Worm (Caenorhabditis elegans) whole organism, L4 larva: ENCODE data around the gene ubc-21.

Source experiments
- D1046.2 ChIP-seq: fragments of 200-800 bp; sonication (Bioruptor generic); IDR thresholded peaks from 2 replicates; pipeline ENCODE4 v1.3.6; 2022; ENCODE audit warnings: missing genetic modification characterization, missing compliant biosample characterization
- F37D6.2 ChIP-seq: sonication (generic microtip); optimal IDR thresholded peaks from 2 replicates; lab custom pipeline; 2016; ENCODE audit warnings: mild to moderate bottlenecking, missing genetic modification characterization, missing compliant biosample characterization
- F44E2.7 ChIP-seq: fragments of 200-800 bp; sonication (Bioruptor generic); IDR thresholded peaks from 2 replicates; pipeline ENCODE4 v2.1.2; 2022; ENCODE audit warnings: missing genetic modification characterization, missing compliant biosample characterization
- T20F7.1 ChIP-seq: fragments of 200-800 bp; sonication (Bioruptor generic); optimal IDR thresholded peaks from 2 replicates; lab custom pipeline; 2018; ENCODE audit warnings: mild to moderate bottlenecking, missing genetic modification characterization, missing compliant biosample characterization
- T26A8.4 ChIP-seq: fragments of 200-800 bp; sonication (Bioruptor generic); IDR thresholded peaks from 2 replicates; pipeline ENCODE4 v1.3.6; 2022; ENCODE audit warnings: missing genetic modification characterization, missing compliant biosample characterization
- Y48G9A.11 ChIP-seq: fragments of 200-800 bp; sonication (Bioruptor generic); IDR thresholded peaks from 2 replicates; pipeline ENCODE4 v1.3.6; 2022; ENCODE audit warnings: missing genetic modification reagents, missing genetic modification characterization, missing compliant biosample characterization
- Y5F2A.4 ChIP-seq: fragments of 200-800 bp; sonication (Bioruptor generic); optimal IDR thresholded peaks from 2 replicates; lab custom pipeline; 2018; ENCODE audit warnings: mild to moderate bottlenecking, missing genetic modification characterization, missing compliant biosample characterization
- Y75B8A.6 ChIP-seq: fragments of 200-800 bp; sonication (Bioruptor generic); IDR thresholded peaks from 2 replicates; pipeline ENCODE4 v1.3.6; 2022; ENCODE audit warnings: missing genetic modification reagents, missing genetic modification characterization, missing compliant biosample characterization
- ZK337.2 ChIP-seq: fragments of 200-800 bp; sonication (Bioruptor generic); IDR thresholded peaks from 2 replicates; pipeline ENCODE4 v1.3.6; 2022; ENCODE audit warnings: missing genetic modification reagents, missing genetic modification characterization, missing compliant biosample characterization
- ZK546.5 ChIP-seq, 2 experiments: sonication (generic microtip); optimal IDR thresholded peaks; 2 replicates each; lab custom pipeline; 2017; ENCODE audit warnings: missing biosample characterization in 2 of 2, missing genetic modification characterization in 2 of 2
- aly-2 ChIP-seq: sonication (generic microtip); optimal IDR thresholded peaks from 2 replicates; lab custom pipeline; 2018; ENCODE audit warnings: missing biosample characterization, missing genetic modification characterization
- arid-1 ChIP-seq: fragments of 200-800 bp; sonication (Bioruptor generic); conservative IDR thresholded peaks from 2 replicates; pipeline ENCODE4 v1.3.6; 2022; ENCODE audit warnings: missing genetic modification reagents, missing genetic modification characterization, missing compliant biosample characterization
- attf-4 ChIP-seq: sonication (generic microtip); optimal IDR thresholded peaks from 3 replicates; lab custom pipeline; 2017; ENCODE audit warnings: missing biosample characterization, missing genetic modification characterization
- ceh-20 ChIP-seq: fragments of 200-800 bp; sonication (Bioruptor generic); IDR thresholded peaks from 2 replicates; pipeline ENCODE4 v1.3.6; 2022; ENCODE audit warnings: missing genetic modification reagents, missing genetic modification characterization, missing compliant biosample characterization
- ceh-32 ChIP-seq: sonication (generic microtip); optimal IDR thresholded peaks from 2 replicates; lab custom pipeline; 2016; ENCODE audit warnings: mild to moderate bottlenecking, missing genetic modification characterization, missing compliant biosample characterization; ENCODE audit not compliant: poor library complexity
- ceh-44 ChIP-seq: fragments of 200-800 bp; sonication (Bioruptor generic); IDR thresholded peaks from 2 replicates; pipeline ENCODE4 v1.3.6; 2022; ENCODE audit warnings: missing genetic modification reagents, missing genetic modification characterization, missing compliant biosample characterization
- ceh-82 ChIP-seq: sonication (generic microtip); optimal IDR thresholded peaks from 2 replicates; lab custom pipeline; 2017; ENCODE audit warnings: missing biosample characterization, missing genetic modification characterization
- ces-1 ChIP-seq: fragments of 150-350 bp; sonication (generic microtip); optimal IDR thresholded peaks from 4 replicates; lab custom pipeline; 2014; ENCODE audit warnings: missing biosample characterization, missing genetic modification reagents, missing genetic modification characterization
- ctbp-1 ChIP-seq: fragments of 200-800 bp; sonication (Bioruptor generic); IDR thresholded peaks from 2 replicates; pipeline ENCODE4 v1.3.6; 2022; ENCODE audit warnings: missing genetic modification reagents, missing genetic modification characterization, missing compliant biosample characterization
- daf-16 ChIP-seq, 3 experiments: sonication (generic microtip); optimal IDR thresholded peaks; 2 replicates each; lab custom pipeline; 2016 to 2017; ENCODE audit warnings: missing genetic modification characterization in 3 of 3, missing genetic modification reagents in 3 of 3, mild to moderate bottlenecking in 2 of 3, missing compliant biosample characterization in 2 of 3, missing biosample characterization in 1 of 3, moderate library complexity in 1 of 3
- daf-8 ChIP-seq: fragments of 200-800 bp; sonication (Bioruptor generic); IDR thresholded peaks from 2 replicates; pipeline ENCODE4 v1.3.6; 2022; ENCODE audit warnings: missing genetic modification characterization, missing compliant biosample characterization
- dmd-6 ChIP-seq: fragments of 200-800 bp; sonication (Bioruptor generic); IDR thresholded peaks from 2 replicates; pipeline ENCODE4 v1.3.6; 2022; ENCODE audit warnings: missing genetic modification reagents, missing genetic modification characterization, missing compliant biosample characterization
- dmd-8 ChIP-seq: fragments of 200-800 bp; sonication (Bioruptor generic); IDR thresholded peaks from 2 replicates; pipeline ENCODE4 v1.3.6; 2022; ENCODE audit warnings: missing genetic modification characterization, missing compliant biosample characterization
- dpl-1 ChIP-seq: fragments of 150-350 bp; optimal IDR thresholded peaks from 2 replicates; lab custom pipeline; 2014; ENCODE audit warnings: missing biosample characterization, missing genetic modification reagents, missing genetic modification characterization
- duxl-1 ChIP-seq: sonication (generic microtip); optimal IDR thresholded peaks from 2 replicates; lab custom pipeline; 2016; ENCODE audit warnings: mild to moderate bottlenecking, missing genetic modification characterization, moderate library complexity, missing compliant biosample characterization; ENCODE audit not compliant: poor library complexity
- egl-43 ChIP-seq: fragments of 200-800 bp; sonication (Bioruptor generic); IDR thresholded peaks from 2 replicates; pipeline ENCODE4 v1.3.6; 2022; ENCODE audit warnings: missing genetic modification reagents, missing genetic modification characterization, missing compliant biosample characterization
- jun-1 ChIP-seq: fragments of 150-350 bp; optimal IDR thresholded peaks from 2 replicates; lab custom pipeline; 2014; ENCODE audit warnings: missing biosample characterization, missing genetic modification reagents, missing genetic modification characterization
- lin-39 ChIP-seq: fragments of 150-350 bp; optimal IDR thresholded peaks from 2 replicates; lab custom pipeline; 2014; ENCODE audit warnings: missing biosample characterization, missing genetic modification reagents, missing genetic modification characterization
- lsy-2 ChIP-seq, 2 experiments: fragments of 150-350 bp in 1 of 2; sonication (generic microtip) in 1 of 2; optimal IDR thresholded peaks; 2 replicates each; lab custom pipeline; 2014 to 2017; ENCODE audit warnings: missing biosample characterization in 2 of 2, missing genetic modification characterization in 2 of 2
- mes-2 ChIP-seq: sonication (generic microtip); optimal IDR thresholded peaks from 2 replicates; lab custom pipeline; 2016; ENCODE audit warnings: missing genotype, mild to moderate bottlenecking, missing genetic modification characterization, missing compliant biosample characterization; ENCODE audit not compliant: poor library complexity, severe bottlenecking
- mxl-2 ChIP-seq: fragments of 200-800 bp; sonication (Bioruptor generic); conservative IDR thresholded peaks from 2 replicates; pipeline ENCODE4 v1.3.6; 2022; ENCODE audit warnings: missing genetic modification reagents, missing genetic modification characterization, missing compliant biosample characterization
- mxl-3 ChIP-seq: fragments of 200-800 bp; sonication (Bioruptor generic); optimal IDR thresholded peaks from 2 replicates; lab custom pipeline; 2018; ENCODE audit warnings: mild to moderate bottlenecking, missing genetic modification characterization, missing compliant biosample characterization
- nhr-237 ChIP-seq: sonication (generic microtip); optimal IDR thresholded peaks from 2 replicates; lab custom pipeline; 2017; ENCODE audit warnings: missing biosample characterization, missing genetic modification characterization
- nhr-48 ChIP-seq: sonication (generic microtip); optimal IDR thresholded peaks from 2 replicates; lab custom pipeline; 2016; ENCODE audit warnings: mild to moderate bottlenecking, missing genetic modification characterization, missing compliant biosample characterization
- nhr-6 ChIP-seq: fragments of 150-350 bp; optimal IDR thresholded peaks from 2 replicates; lab custom pipeline; 2014; ENCODE audit warnings: missing biosample characterization, missing genetic modification characterization
- pqm-1 ChIP-seq: sonication (generic microtip); optimal IDR thresholded peaks from 2 replicates; lab custom pipeline; 2017; ENCODE audit warnings: missing biosample characterization, missing genetic modification characterization
- skn-1 ChIP-seq: fragments of 150-350 bp; optimal IDR thresholded peaks from 2 replicates; lab custom pipeline; 2014; ENCODE audit warnings: missing biosample characterization, missing genetic modification characterization
- snpc-1.2 ChIP-seq: fragments of 200-800 bp; sonication (Bioruptor generic); IDR thresholded peaks from 2 replicates; pipeline ENCODE4 v1.3.6; 2022; ENCODE audit warnings: missing genetic modification reagents, missing genetic modification characterization, missing compliant biosample characterization
- spr-1 ChIP-seq: sonication (generic microtip); optimal IDR thresholded peaks from 2 replicates; lab custom pipeline; 2016; ENCODE audit warnings: mild to moderate bottlenecking, missing genetic modification characterization, missing compliant biosample characterization
- unc-62 ChIP-seq, 3 experiments: fragments of 150-350 bp in 1 of 3; sonication (generic microtip); optimal IDR thresholded peaks in 2 of 3; peaks in 1 of 3; 1 replicate in 1 of 3; 2 replicates in 2 of 3; lab custom pipeline; 2014 to 2017; ENCODE audit warnings: missing biosample characterization in 3 of 3, missing genetic modification characterization in 3 of 3, missing genetic modification reagents in 3 of 3, missing genotype in 1 of 3
- zip-11 ChIP-seq: fragments of 200-800 bp; sonication (Bioruptor generic); IDR thresholded peaks from 2 replicates; pipeline ENCODE4 v1.3.6; 2022; ENCODE audit warnings: missing genetic modification characterization, missing compliant biosample characterization
- zip-2 ChIP-seq: fragments of 150-350 bp; optimal IDR thresholded peaks from 2 replicates; lab custom pipeline; 2014; ENCODE audit warnings: missing biosample characterization, missing genetic modification characterization

ubc-21 gene

ce11 chrX:8828365-8828764 lies 41.1 kb upstream of the ubc-21 start, which contains the start of gene rcs-1:
rcs-1 (minus strand) TSS chrX:8828540.
- no peak for TF ChIP-seq nhr-237 (tag; lab: Kevin White, UChicago)
- TF ChIP-seq pqm-1, result peak; percentile 54
- no peak for TF ChIP-seq daf-16 (GFP tag; optimal IDR thresholded peaks at IDR 0.05; lab: Kevin White, UChicago)
- TF ChIP-seq daf-16 (tag; optimal IDR thresholded peaks at IDR 0.05; lab: Kevin White, UChicago), result peak; percentile 6

ce11 chrX:8831162-8831561 lies 38.3 kb upstream of the ubc-21 start, which contains the start of gene C28G1.6:
C28G1.6 (minus strand) TSS chrX:8831262.
- TF ChIP-seq dmd-6 (GFP tag; lab: Robert Waterston, UW) (peak; percentile 12; the same call in 1 of the 2 replicates), T20F7.1 (no peak), daf-16 (GFP tag; optimal IDR thresholded peaks at IDR 0.05; lab: Kevin White, UChicago) (no peak), daf-16 (tag; optimal IDR thresholded peaks at IDR 0.05; lab: Kevin White, UChicago) (peak; percentile 36), nhr-48 (no peak), pqm-1 (peak; percentile 17)

ce11 chrX:8835405-8835804 lies 34.0 kb upstream of the ubc-21 start, which contains the start of gene sec-15:
sec-15 (minus strand) TSS chrX:8835715.
- TF ChIP-seq arid-1 (GFP tag; lab: Robert Waterston, UW) (no peak), snpc-1.2 (GFP tag; lab: Robert Waterston, UW) (no peak), Y75B8A.6 (no peak), daf-16 (GFP tag; optimal IDR thresholded peaks at IDR 0.05; lab: Kevin White, UChicago) (no peak), daf-16 (tag; optimal IDR thresholded peaks at IDR 0.05; lab: Kevin White, UChicago) (peak; percentile 45), lsy-2 (tag; optimal IDR thresholded peaks at IDR 0.05; lab: Kevin White, UChicago) (no peak), ZK337.2 (no peak), mes-2 (tag; lab: Kevin White, UChicago) (no peak), aly-2 (tag; lab: Kevin White, UChicago) (no peak), spr-1 (tag; lab: Kevin White, UChicago) (no peak), ceh-32 (tag; lab: Kevin White, UChicago) (no peak), ZK546.5 (tag; optimal IDR thresholded peaks at IDR 0.05; lab: Kevin White, UChicago) (no peak), pqm-1 (peak; percentile 81), F44E2.7 (GFP tag; lab: Robert Waterston, UW) (no peak), zip-11 (no peak)

- TF ChIP-seq dmd-8 (GFP tag; lab: Robert Waterston, UW) (peak; percentile 98), daf-16 (GFP tag; optimal IDR thresholded peaks at IDR 0.05; lab: Kevin White, UChicago) (peak; percentile 85 to 95), daf-16 (tag; optimal IDR thresholded peaks at IDR 0.05; lab: Kevin White, UChicago) (peak; percentile 81), ceh-20 (GFP tag; lab: Robert Waterston, UW) (peak; percentile 97), D1046.2 (GFP tag; lab: Robert Waterston, UW) (peak; percentile 89), T26A8.4 (GFP tag; lab: Robert Waterston, UW) (peak; percentile 95), ceh-44 (peak; percentile 94), skn-1 (tag; lab: Kevin White, UChicago) (no peak), ctbp-1 (GFP tag; lab: Robert Waterston, UW) (peak; percentile 94), nhr-6 (tag; lab: Kevin White, UChicago) (peak; percentile 80), F44E2.7 (GFP tag; lab: Robert Waterston, UW) (peak; percentile 98), snpc-1.2 (GFP tag; lab: Robert Waterston, UW) (no peak; the same call in none of the 2 replicates), ces-1 (GFP tag; lab: Kevin White, UChicago) (peak; percentile 60), duxl-1 (tag; lab: Kevin White, UChicago) (peak; percentile 92), mxl-2 (GFP tag; lab: Robert Waterston, UW) (peak; percentile 86), zip-2 (peak; percentile 68), dmd-6 (GFP tag; lab: Robert Waterston, UW) (peak; percentile 88), zip-11 (0 out of 2 replicates have a peak, but pooled peaks have one; percentile 78), jun-1 (tag; lab: Kevin White, UChicago) (peak; percentile 57), unc-62 (GFP tag; optimal IDR thresholded peaks at IDR 0.05 in 1 of 2; lab: Kevin White, UChicago) (peak in 1 of 2 experiments; percentile 98), unc-62 (tag; optimal IDR thresholded peaks at IDR 0.05; lab: Kevin White, UChicago) (no peak), lin-39 (tag; lab: Kevin White, UChicago) (no peak), Y5F2A.4 (peak; percentile 87), F37D6.2 (tag; lab: Kevin White, UChicago) (peak; percentile 88), daf-8 (GFP tag; lab: Robert Waterston, UW) (peak; percentile 71; the same call in 1 of the 2 replicates), attf-4 (tag; lab: Kevin White, UChicago) (peak; percentile 46), T20F7.1 (peak; percentile 78), egl-43 (GFP tag; lab: Robert Waterston, UW) (peak; percentile 99), Y48G9A.11 (no peak; the same call in none of the 2 replicates), ceh-82 (peak; percentile 14), mxl-3 (GFP tag; lab: Kevin White, UChicago) (peak; percentile 87), dpl-1 (GFP tag; lab: Kevin White, UChicago) (peak; percentile 77)
Measured at ce11 chrX:8835887-8836348, 33.5 kb upstream of the ubc-21 start, which contains the start of gene C28G1.2. C28G1.2 (plus strand) TSS chrX:8836016.
